Fruit fly (Drosophila melanogaster): ENCODE results near the gene CG15747.

Gene CG15747

DNA sequence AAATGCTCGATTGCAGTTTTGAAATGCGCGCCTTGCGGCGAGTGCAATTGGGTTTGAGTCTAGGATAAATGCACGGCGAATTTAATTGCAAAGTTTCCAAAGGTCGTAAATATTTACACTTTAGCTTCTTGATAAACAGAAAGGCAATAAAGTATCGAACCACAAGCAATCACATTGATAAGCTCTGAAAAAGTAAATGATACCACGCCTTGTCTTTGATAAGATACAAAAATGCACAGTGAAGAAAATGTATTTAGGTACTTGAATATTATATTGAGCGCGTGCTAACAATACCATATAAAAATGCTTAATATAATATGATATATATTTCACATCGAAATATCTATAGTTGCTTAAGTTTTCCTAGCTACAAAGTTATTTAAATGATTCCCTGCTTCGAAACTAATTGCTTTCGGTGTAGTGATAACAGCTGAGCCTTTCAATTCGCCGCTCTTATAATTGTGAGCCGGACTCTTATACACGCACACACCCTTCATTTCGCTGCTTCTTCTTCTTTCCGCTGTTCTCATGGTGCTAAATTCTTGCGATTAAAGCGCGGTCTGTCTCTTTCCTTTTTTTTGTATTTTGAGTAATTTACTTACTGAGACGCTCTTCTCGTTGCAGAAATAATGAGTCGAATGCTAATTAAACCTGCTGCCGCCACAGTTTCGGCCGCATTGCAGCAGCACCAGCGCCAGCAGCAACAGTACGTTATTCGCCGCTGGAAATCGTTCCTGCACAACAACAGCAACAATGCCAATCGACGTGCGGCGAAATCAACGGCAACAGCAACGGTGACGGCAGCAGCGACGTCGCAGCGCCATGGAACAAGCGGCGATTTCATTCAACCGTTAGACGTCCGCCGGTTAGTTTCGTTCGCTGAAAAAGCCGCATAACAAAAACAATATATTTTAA is 35.4 kb downstream of the CG15747 start (continued):
- TF ChIP-seq knrl (GFP tag; IDR thresholded peaks at IDR 0.05; ENCODE audit: partially characterized antibody) (no peak), HmgZ (tag; optimal IDR thresholded peaks at IDR 0.05) (peak; percentile 85), CG13624 (GFP tag; optimal IDR thresholded peaks at IDR 0.05) (peak; percentile 2), toy (GFP tag; IDR thresholded peaks at IDR 0.05) (no peak; the same call in 1 of the 2 replicates), tap (tag; optimal IDR thresholded peaks at IDR 0.05) (peak; percentile 62), CG2202 (tag; optimal IDR thresholded peaks at IDR 0.05) (peak; percentile 25), ftz-f1 (GFP tag; optimal IDR thresholded peaks at IDR 0.05) (no peak), chif (GFP tag; optimal IDR thresholded peaks at IDR 0.05) (peak; percentile 18 to 36), D19A (tag; optimal IDR thresholded peaks at IDR 0.05) (peak; percentile 80), CG11560 (tag; IDR thresholded peaks at IDR 0.05) (no peak), hbn (GFP tag; IDR thresholded peaks at IDR 0.05; ENCODE audit: partially characterized antibody) (no peak), CG16779 (GFP tag; IDR thresholded peaks at IDR 0.05) (0 out of 2 replicates have a peak, but pooled peaks have one; percentile 34), ab (GFP tag; optimal IDR thresholded peaks at IDR 0.05) (peak; percentile 18), cas (GFP tag; IDR thresholded peaks at IDR 0.05) (0 out of 2 replicates have a peak, but pooled peaks have one; percentile 51), dmrt99B (tag; optimal IDR thresholded peaks at IDR 0.05) (peak; percentile 84), CG30403 (GFP tag; optimal IDR thresholded peaks at IDR 0.05) (peak; percentile 84), CG14860 (GFP tag; IDR thresholded peaks at IDR 0.05; ENCODE audit: partially characterized antibody) (no peak), phol (tag; optimal IDR thresholded peaks at IDR 0.05) (peak; percentile 85), Hand (GFP tag; optimal IDR thresholded peaks at IDR 0.05) (peak; percentile 67), abd-A (tag; optimal IDR thresholded peaks at IDR 0.05) (peak; percentile 36), CG10565 (GFP tag; optimal IDR thresholded peaks at IDR 0.05) (peak; percentile 13), CG12299 (tag; optimal IDR thresholded peaks at IDR 0.05) (peak; percentile 74), E2f2 (GFP tag; IDR thresholded peaks at IDR 0.05) (peak; percentile 85), NK7.1 (GFP tag; optimal IDR thresholded peaks at IDR 0.05) (no peak), pho (GFP tag; optimal IDR thresholded peaks at IDR 0.05) (peak; percentile 39), exex (tag; optimal IDR thresholded peaks at IDR 0.05) (peak; percentile 75), CG3995 (GFP tag; optimal IDR thresholded peaks at IDR 0.05) (no peak), MESR4 (GFP tag; optimal IDR thresholded peaks at IDR 0.05) (no peak), tio (GFP tag; optimal IDR thresholded peaks at IDR 0.05) (peak; percentile 82), CG7372 (GFP tag; IDR thresholded peaks at IDR 0.05) (peak; percentile 55; the same call in 1 of the 2 replicates), Sry-β (GFP tag; optimal IDR thresholded peaks at IDR 0.05) (peak; percentile 41), ttk (GFP tag; IDR thresholded peaks at IDR 0.05) (peak; percentile 81), CG10654 (GFP tag; optimal IDR thresholded peaks at IDR 0.05) (peak; percentile 80), hb (GFP tag; IDR thresholded peaks at IDR 0.05; ENCODE audit: partially characterized antibody) (no peak), CG2678 (tag; optimal IDR thresholded peaks at IDR 0.05) (peak; percentile 80), gsb-n (tag; optimal IDR thresholded peaks at IDR 0.05) (peak; percentile 83), CG17612 (GFP tag; IDR thresholded peaks at IDR 0.05) (peak; percentile 41; the same call in 1 of the 2 replicates), CG17186 (GFP tag; optimal IDR thresholded peaks at IDR 0.05) (no peak), Dfd (GFP tag; optimal IDR thresholded peaks at IDR 0.05) (no peak), Ets97D (GFP tag; optimal IDR thresholded peaks at IDR 0.05) (no peak), CG13775 (GFP tag; optimal IDR thresholded peaks at IDR 0.05) (peak; percentile 81), CG12155 (GFP tag; optimal IDR thresholded peaks at IDR 0.05) (peak; percentile 78), ham (GFP tag; IDR thresholded peaks at IDR 0.05) (peak; percentile 46; the same call in 1 of the 2 replicates), CG2889 (GFP tag; IDR thresholded peaks at IDR 0.05) (0 out of 3 replicates have a peak, but pooled peaks have one; percentile 71), croc (GFP tag; conservative IDR thresholded peaks at IDR 0.05) (peak; percentile 43; the same call in 1 of the 3 replicates), CG1832 (GFP tag; optimal IDR thresholded peaks at IDR 0.05) (no peak), Nf-YC (tag; optimal IDR thresholded peaks at IDR 0.05) (peak; percentile 73), Six4 (GFP tag; optimal IDR thresholded peaks at IDR 0.05) (peak; percentile 77)
